Worm (Caenorhabditis elegans) whole organism, mixed stage, embryonic: ENCODE measurements around the gene PDB1.1.

Experiments
- bed-3 ChIP-seq: fragments of 200-800 bp; sonication (Bioruptor generic); optimal IDR thresholded peaks from 3 replicates; lab custom pipeline; 2018; ENCODE audit warnings: mild to moderate bottlenecking, missing genetic modification characterization, moderate library complexity, missing compliant biosample characterization
- ceh-39 ChIP-seq: fragments of 150-350 bp; optimal IDR thresholded peaks from 2 replicates; lab custom pipeline; 2014; ENCODE audit warnings: missing biosample characterization, missing genetic modification characterization
- ceh-43 ChIP-seq: fragments of 200-800 bp; sonication (Bioruptor generic); optimal IDR thresholded peaks from 2 replicates; lab custom pipeline; 2018; ENCODE audit warnings: mild to moderate bottlenecking, missing genetic modification characterization, moderate library complexity, missing compliant biosample characterization
- ces-1 ChIP-seq: fragments of 150-350 bp; optimal IDR thresholded peaks from 2 replicates; lab custom pipeline; 2014; ENCODE audit warnings: missing biosample characterization, missing genetic modification reagents, missing genetic modification characterization
- cnd-1 ChIP-seq: fragments of 200-800 bp; sonication (Bioruptor generic); optimal IDR thresholded peaks from 2 replicates; lab custom pipeline; 2018; ENCODE audit warnings: mild to moderate bottlenecking, missing genetic modification characterization, missing compliant biosample characterization
- drap-1 ChIP-seq: fragments of 200-800 bp; sonication (Bioruptor generic); optimal IDR thresholded peaks from 3 replicates; lab custom pipeline; 2018; ENCODE audit warnings: mild to moderate bottlenecking, missing genetic modification characterization, missing compliant biosample characterization
- elt-1 ChIP-seq: sonication (generic microtip); optimal IDR thresholded peaks from 2 replicates; lab custom pipeline; 2017; ENCODE audit warnings: missing genetic modification characterization, mild to moderate bottlenecking, missing compliant biosample characterization, antibody characterized with exemption, moderate library complexity, borderline replicate concordance; ENCODE audit not compliant: insufficient read depth
- elt-3 ChIP-seq: fragments of 150-350 bp; optimal IDR thresholded peaks from 2 replicates; lab custom pipeline; 2014; ENCODE audit warnings: missing biosample characterization, missing genetic modification characterization
- flh-1 ChIP-seq: fragments of 200-800 bp; sonication (Bioruptor generic); optimal IDR thresholded peaks from 2 replicates; lab custom pipeline; 2018; ENCODE audit warnings: mild to moderate bottlenecking, missing genetic modification characterization, moderate library complexity, missing compliant biosample characterization
- ham-2 ChIP-seq: fragments of 200-800 bp; sonication (Bioruptor generic); optimal IDR thresholded peaks from 2 replicates; lab custom pipeline; 2018; ENCODE audit warnings: mild to moderate bottlenecking, missing genetic modification characterization, missing compliant biosample characterization
- hlh-1 ChIP-seq: fragments of 150-350 bp; optimal IDR thresholded peaks from 2 replicates; lab custom pipeline; 2014; ENCODE audit warnings: missing biosample characterization, missing genetic modification reagents, missing genetic modification characterization
- lin-13 ChIP-seq: fragments of 150-350 bp; optimal IDR thresholded peaks from 2 replicates; lab custom pipeline; 2014; ENCODE audit warnings: missing biosample characterization, missing genetic modification characterization
- lin-32 ChIP-seq: fragments of 200-800 bp; sonication (Bioruptor generic); optimal IDR thresholded peaks from 2 replicates; lab custom pipeline; 2018; ENCODE audit warnings: mild to moderate bottlenecking, missing genetic modification characterization, missing compliant biosample characterization
- lsy-2 ChIP-seq: fragments of 150-350 bp; optimal IDR thresholded peaks from 2 replicates; lab custom pipeline; 2014; ENCODE audit warnings: missing biosample characterization, missing genetic modification characterization
- mep-1 ChIP-seq: fragments of 150-350 bp; optimal IDR thresholded peaks from 2 replicates; lab custom pipeline; 2017; ENCODE audit warnings: missing biosample characterization, missing genetic modification reagents, missing genetic modification characterization, inconsistent platforms
- mls-2 ChIP-seq: sonication (generic microtip); optimal IDR thresholded peaks from 2 replicates; lab custom pipeline; 2016; ENCODE audit warnings: mild to moderate bottlenecking, missing genetic modification characterization, moderate library complexity, missing compliant biosample characterization
- nhr-12 ChIP-seq: fragments of 150-350 bp; optimal IDR thresholded peaks from 2 replicates; lab custom pipeline; 2014; ENCODE audit warnings: missing biosample characterization, missing genetic modification characterization
- nhr-2 ChIP-seq: fragments of 150-350 bp; optimal IDR thresholded peaks from 2 replicates; lab custom pipeline; 2014; ENCODE audit warnings: missing biosample characterization, missing genetic modification characterization
- nhr-237 ChIP-seq: fragments of 150-350 bp; optimal IDR thresholded peaks from 2 replicates; lab custom pipeline; 2014; ENCODE audit warnings: missing biosample characterization, missing genetic modification characterization
- nhr-28 ChIP-seq: fragments of 150-350 bp; optimal IDR thresholded peaks from 2 replicates; lab custom pipeline; 2014; ENCODE audit warnings: missing biosample characterization, missing genetic modification characterization
- nhr-76 ChIP-seq: sonication (generic microtip); optimal IDR thresholded peaks from 2 replicates; lab custom pipeline; 2017; ENCODE audit warnings: missing biosample characterization, missing genetic modification characterization
- pha-4 ChIP-seq: fragments of 150-350 bp; optimal IDR thresholded peaks from 2 replicates; lab custom pipeline; 2018; ENCODE audit warnings: missing biosample characterization, missing genetic modification reagents, missing genetic modification characterization
- sem-2 ChIP-seq: fragments of 200-800 bp; sonication (Bioruptor generic); optimal IDR thresholded peaks from 2 replicates; lab custom pipeline; 2018; ENCODE audit warnings: mild to moderate bottlenecking, missing genetic modification characterization, missing compliant biosample characterization
- snpc-4 ChIP-seq: fragments of 150-350 bp; optimal IDR thresholded peaks from 2 replicates; lab custom pipeline; 2014; ENCODE audit warnings: missing biosample characterization, missing genetic modification characterization
- sptf-1 ChIP-seq: sonication (generic microtip); optimal IDR thresholded peaks from 2 replicates; lab custom pipeline; 2017; ENCODE audit warnings: mild to moderate bottlenecking, missing genetic modification characterization, moderate library complexity, missing compliant biosample characterization
- tbx-8 ChIP-seq: fragments of 200-800 bp; sonication (Bioruptor generic); optimal IDR thresholded peaks from 2 replicates; lab custom pipeline; 2018; ENCODE audit warnings: mild to moderate bottlenecking, missing genetic modification characterization, moderate library complexity, missing compliant biosample characterization
- unc-120 ChIP-seq: sonication (generic microtip); optimal IDR thresholded peaks from 2 replicates; lab custom pipeline; 2017; ENCODE audit warnings: missing genetic modification characterization, missing compliant biosample characterization; ENCODE audit not compliant: poor library complexity, severe bottlenecking
- unc-39 ChIP-seq: fragments of 150-350 bp; optimal IDR thresholded peaks from 2 replicates; lab custom pipeline; 2014; ENCODE audit warnings: missing biosample characterization, missing genetic modification characterization
- unc-62 ChIP-seq: fragments of 150-350 bp; optimal IDR thresholded peaks from 2 replicates; lab custom pipeline; 2014; ENCODE audit warnings: missing biosample characterization, missing genetic modification reagents, missing genetic modification characterization
- zip-8 ChIP-seq: fragments of 150-350 bp; optimal IDR thresholded peaks from 2 replicates; lab custom pipeline; 2014; ENCODE audit warnings: missing biosample characterization, missing genetic modification characterization
- ztf-11 ChIP-seq: fragments of 150-350 bp; optimal IDR thresholded peaks from 2 replicates; lab custom pipeline; 2014; ENCODE audit warnings: missing biosample characterization, missing genetic modification characterization

Gene PDB1.1

ce11 chrX:7593931-7594544, 35.2 kb upstream of the PDB1.1 start:
- TF ChIP-seq bed-3 (GFP tag; lab: Kevin White, UChicago) = no peak

ce11 chrX:7590756-7591155, 31.9 kb upstream of the PDB1.1 start:
- no peak for TF ChIP-seq lin-13 (tag; lab: Kevin White, UChicago)
- no peak for TF ChIP-seq ceh-43 (GFP tag; lab: Kevin White, UChicago)
- TF ChIP-seq unc-39 (tag; lab: Kevin White, UChicago) = no peak
- TF ChIP-seq elt-1 = no peak
- TF ChIP-seq zip-8 (tag; lab: Kevin White, UChicago) = no peak
- no peak for TF ChIP-seq sptf-1 (tag; lab: Kevin White, UChicago)
- TF ChIP-seq tbx-8 (GFP tag; lab: Kevin White, UChicago) = no peak
- TF ChIP-seq pha-4 (tag; lab: Kevin White, UChicago) = no peak
- no peak for TF ChIP-seq drap-1 (GFP tag; lab: Kevin White, UChicago)
- TF ChIP-seq ceh-39 (tag; lab: Kevin White, UChicago) = no peak
- TF ChIP-seq lsy-2 (tag; lab: Kevin White, UChicago) = no peak
- no peak for TF ChIP-seq sem-2
- no peak for TF ChIP-seq nhr-76 (tag; lab: Kevin White, UChicago)
- TF ChIP-seq snpc-4 (tag; lab: Kevin White, UChicago) = no peak
- TF ChIP-seq, all 35 proteins: peak for 0

- no peak for TF ChIP-seq unc-62 (GFP tag; lab: Kevin White, UChicago)
- TF ChIP-seq bed-3 (GFP tag; lab: Kevin White, UChicago) = no peak
- TF ChIP-seq ceh-39 (tag; lab: Kevin White, UChicago) = no peak
- TF ChIP-seq unc-120 (tag; lab: Kevin White, UChicago) = no peak
- no peak for TF ChIP-seq unc-39 (tag; lab: Kevin White, UChicago)
- no peak for TF ChIP-seq lsy-2 (tag; lab: Kevin White, UChicago)
- TF ChIP-seq nhr-2 (tag; lab: Kevin White, UChicago) = no peak
- TF ChIP-seq hlh-1 (tag; lab: Kevin White, UChicago) = no peak
These were observed 28.9 kb upstream of the PDB1.1 start for ce11 chrX:7587741-7588235.

- no peak for TF ChIP-seq elt-1
- no peak for TF ChIP-seq sptf-1 (tag; lab: Kevin White, UChicago)
- TF ChIP-seq nhr-76 (tag; lab: Kevin White, UChicago) = no peak
- TF ChIP-seq lin-13 (tag; lab: Kevin White, UChicago) = no peak
- TF ChIP-seq flh-1 (GFP tag; lab: Kevin White, UChicago) = no peak
- no peak for TF ChIP-seq nhr-237 (tag; lab: Kevin White, UChicago)
- no peak for TF ChIP-seq ztf-11 (tag; lab: Kevin White, UChicago)
- no peak for TF ChIP-seq unc-39 (tag; lab: Kevin White, UChicago)
- TF ChIP-seq ham-2 (GFP tag; lab: Kevin White, UChicago) = no peak
- no peak for TF ChIP-seq hlh-1 (tag; lab: Kevin White, UChicago)
- TF ChIP-seq ceh-43 (GFP tag; lab: Kevin White, UChicago) = no peak
- TF ChIP-seq mls-2 (tag; lab: Kevin White, UChicago) = no peak
- TF ChIP-seq mep-1 = no peak
- TF ChIP-seq ces-1 (GFP tag; lab: Kevin White, UChicago) = no peak
- TF ChIP-seq cnd-1 = no peak
- no peak for TF ChIP-seq tbx-8 (GFP tag; lab: Kevin White, UChicago)
- no peak for TF ChIP-seq elt-3 (tag; lab: Kevin White, UChicago)
- TF ChIP-seq unc-120 (tag; lab: Kevin White, UChicago) = no peak
- no peak for TF ChIP-seq snpc-4 (tag; lab: Kevin White, UChicago)
- TF ChIP-seq nhr-12 (tag; lab: Kevin White, UChicago) = no peak
These were observed 27.7 kb upstream of the PDB1.1 start for ce11 chrX:7586588-7586987.

ce11 chrX:7585610-7586259, 26.9 kb upstream of the PDB1.1 start, which contains the start of gene adt-2:
Gene adt-2 (plus strand): TSS chrX:7586209.
- no peak for TF ChIP-seq cnd-1
- TF ChIP-seq ztf-11 (tag; lab: Kevin White, UChicago) = no peak
- TF ChIP-seq pha-4 (tag; lab: Kevin White, UChicago) = no peak
- no peak for TF ChIP-seq lsy-2 (tag; lab: Kevin White, UChicago)
- TF ChIP-seq unc-120 (tag; lab: Kevin White, UChicago) = no peak
- no peak for TF ChIP-seq ham-2 (GFP tag; lab: Kevin White, UChicago)
- no peak for TF ChIP-seq zip-8 (tag; lab: Kevin White, UChicago)
- TF ChIP-seq lin-32 (GFP tag; lab: Kevin White, UChicago) = no peak
- no peak for TF ChIP-seq nhr-28
- TF ChIP-seq, all 35 proteins: peak for 0
